Fruit fly (Drosophila melanogaster): Measurements from ENCODE around the gene CG18754.

DNA sequence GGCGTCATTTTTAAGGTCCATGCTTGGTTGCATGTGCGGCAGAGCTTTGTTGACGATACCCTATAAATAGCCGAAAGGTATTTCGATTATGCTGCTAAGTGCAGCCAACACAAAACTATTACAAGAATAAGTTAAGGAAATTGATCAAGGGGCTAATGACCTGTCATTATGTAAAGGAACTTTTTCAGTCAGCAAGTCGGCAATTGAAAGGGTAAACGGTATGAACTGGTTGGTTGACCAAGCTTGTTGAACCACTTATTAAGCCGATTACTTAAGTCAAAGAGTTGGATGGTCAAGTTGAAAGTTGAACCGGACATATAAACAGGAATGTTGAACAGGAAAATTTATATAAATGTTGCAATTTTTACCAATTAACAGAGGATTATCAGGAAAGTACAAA lies 10.8 kb upstream of the CG18754 start:
- TF ChIP-seq Hr96 (GFP tag; optimal IDR thresholded peaks at IDR 0.05) (no peak), Mnt (GFP tag; optimal IDR thresholded peaks at IDR 0.05) (no peak), Crg-1 (GFP tag; optimal IDR thresholded peaks at IDR 0.05) (no peak), kay (GFP tag; ENCODE audit: borderline replicate concordance) (no peak)

Data from whole organism, adult.